Fruit fly (Drosophila melanogaster): ENCODE data around the gene CG45064.
A peak's percentile ranks its signal among the peaks of the same experiment; 100 is the strongest.

CG45064 gene

dm6 chrX:14825922-14826617, 56.3 kb downstream of the CG45064 start, which contains the start of gene rut:
Gene rut, minus strand, starts transcription at chrX:14826073.
- TF ChIP-seq cic (GFP tag; optimal IDR thresholded peaks at IDR 0.05): peak; percentile 24
- peak; percentile 0 for TF ChIP-seq ovo (GFP tag; optimal IDR thresholded peaks at IDR 0.05)
- peak; percentile 16 for TF ChIP-seq pad (GFP tag; optimal IDR thresholded peaks at IDR 0.05)
- peak; percentile 39 for TF ChIP-seq tj (GFP tag; optimal IDR thresholded peaks at IDR 0.05)
- no peak for TF ChIP-seq Crg-1 (GFP tag; optimal IDR thresholded peaks at IDR 0.05)
- no peak for TF ChIP-seq CG14711 (tag; optimal IDR thresholded peaks at IDR 0.05)
- peak; percentile 42 for TF ChIP-seq CG1620 (GFP tag; optimal IDR thresholded peaks at IDR 0.05)

- TF ChIP-seq Hr96 (GFP tag; optimal IDR thresholded peaks at IDR 0.05): no peak
These were observed 57.0 kb downstream of the CG45064 start for dm6 chrX:14825470-14825787.
